Worm (Caenorhabditis elegans) whole organism, midembryonic: ENCODE measurements around the gene csn-6.

ENCODE experiments used
- T22C8.4 ChIP-seq: fragments of 200-800 bp; sonication (Bioruptor generic); IDR thresholded peaks from 2 replicates; pipeline ENCODE4 v1.3.6; 2022; ENCODE audit warnings: missing genetic modification characterization, missing compliant biosample characterization
- cog-1 ChIP-seq: sonication (generic microtip); optimal IDR thresholded peaks from 2 replicates; lab custom pipeline; 2016; ENCODE audit warnings: missing genetic modification characterization, missing compliant biosample characterization
- klf-2 ChIP-seq: fragments of 200-800 bp; sonication (Bioruptor generic); conservative IDR thresholded peaks from 2 replicates; pipeline ENCODE4 v1.3.6; 2022; ENCODE audit warnings: missing genetic modification reagents, missing genetic modification characterization, missing compliant biosample characterization
- med-1 ChIP-seq: sonication (generic microtip); optimal IDR thresholded peaks from 2 replicates; lab custom pipeline; 2017; ENCODE audit warnings: missing genetic modification characterization, mild to moderate bottlenecking, missing compliant biosample characterization, antibody characterized with exemption, missing genetic modification reagents; ENCODE audit not compliant: insufficient read depth
- ztf-23 ChIP-seq: fragments of 200-800 bp; sonication (Bioruptor generic); IDR thresholded peaks from 2 replicates; pipeline ENCODE4 v1.3.6; 2022; ENCODE audit warnings: missing genetic modification reagents, missing genetic modification characterization, missing compliant biosample characterization

DNA sequence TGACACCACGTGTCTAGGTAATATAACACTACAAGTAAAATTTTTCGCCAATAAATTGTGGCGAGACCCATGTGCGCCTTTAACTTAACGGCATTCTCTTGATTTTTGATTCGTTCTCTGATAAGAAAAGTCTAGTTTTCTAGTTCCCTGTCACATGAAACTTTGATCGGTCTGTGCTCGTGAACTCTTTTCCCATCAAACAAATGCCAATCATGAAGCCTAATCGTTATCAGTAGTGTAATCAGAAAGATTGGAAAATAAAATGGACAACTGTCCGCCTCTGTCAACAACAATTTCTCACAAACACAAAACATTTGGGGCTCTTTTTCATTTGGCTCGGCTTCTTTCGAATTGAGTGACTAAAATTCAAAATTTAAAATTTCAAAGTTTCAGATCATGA, 46.8 kb upstream of the csn-6 start, which contains the start of gene ttr-45:
- TF ChIP-seq cog-1 (tag; lab: Kevin White, UChicago) (no peak), med-1 (no peak), T22C8.4 (GFP tag; lab: Robert Waterston, UW) (no peak), ztf-23 (GFP tag; lab: Robert Waterston, UW) (no peak), klf-2 (GFP tag; lab: Robert Waterston, UW) (no peak)
